Fruit fly (Drosophila melanogaster): ENCODE data around the gene CapaR.
A peak's percentile ranks its signal among the peaks of the same experiment; 100 is the strongest.

Gene CapaR

dm6 chr3L:21536857-21537256, 25.1 kb downstream of the CapaR start, which contains the start of gene Rpn10 (continued):
- TF ChIP-seq zen (tag; optimal IDR thresholded peaks at IDR 0.05) (peak; percentile 45), Lim3 (GFP tag; IDR thresholded peaks at IDR 0.05) (no peak), CG17361 (GFP tag; IDR thresholded peaks at IDR 0.05) (peak; percentile 47; the same call in 1 of the 3 replicates), Antp (GFP tag; optimal IDR thresholded peaks at IDR 0.05) (peak; percentile 29), usp (GFP tag; optimal IDR thresholded peaks at IDR 0.05) (no peak), CG7372 (GFP tag; IDR thresholded peaks at IDR 0.05) (no peak), CG14667 (GFP tag; IDR thresholded peaks at IDR 0.05) (no peak), CG9876 (GFP tag; optimal IDR thresholded peaks at IDR 0.05) (no peak), Neu2 (GFP tag; optimal IDR thresholded peaks at IDR 0.05; ENCODE audit: borderline replicate concordance) (no peak)

DNA sequence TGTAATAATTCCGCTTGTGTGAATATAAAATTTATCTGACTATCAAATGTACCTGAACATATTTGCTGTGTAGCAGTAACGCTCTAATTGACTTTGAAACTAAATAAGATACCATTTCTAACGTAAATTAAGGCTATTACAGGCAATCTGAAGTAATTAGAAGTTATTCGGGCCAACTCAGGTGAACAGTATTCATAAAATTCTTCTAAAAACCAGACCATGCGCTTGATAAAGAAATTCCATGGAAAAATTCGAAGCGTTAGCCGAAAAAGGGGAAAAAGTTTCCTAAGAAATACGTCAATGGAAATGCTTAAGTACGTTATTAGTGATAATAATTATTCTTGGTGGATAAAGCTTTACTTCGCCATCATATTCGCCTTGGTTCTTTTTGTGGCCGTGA, 27.6 kb downstream of the CapaR start, which contains the start of gene ppk5:
TSS of gene ppk5 (plus strand) at position 301 of the 400 bp plus-strand sequence.
- no peak for TF ChIP-seq wor (GFP tag; IDR thresholded peaks at IDR 0.05)
- TF ChIP-seq NFAT (GFP tag; IDR thresholded peaks at IDR 0.05), result no peak

DNA sequence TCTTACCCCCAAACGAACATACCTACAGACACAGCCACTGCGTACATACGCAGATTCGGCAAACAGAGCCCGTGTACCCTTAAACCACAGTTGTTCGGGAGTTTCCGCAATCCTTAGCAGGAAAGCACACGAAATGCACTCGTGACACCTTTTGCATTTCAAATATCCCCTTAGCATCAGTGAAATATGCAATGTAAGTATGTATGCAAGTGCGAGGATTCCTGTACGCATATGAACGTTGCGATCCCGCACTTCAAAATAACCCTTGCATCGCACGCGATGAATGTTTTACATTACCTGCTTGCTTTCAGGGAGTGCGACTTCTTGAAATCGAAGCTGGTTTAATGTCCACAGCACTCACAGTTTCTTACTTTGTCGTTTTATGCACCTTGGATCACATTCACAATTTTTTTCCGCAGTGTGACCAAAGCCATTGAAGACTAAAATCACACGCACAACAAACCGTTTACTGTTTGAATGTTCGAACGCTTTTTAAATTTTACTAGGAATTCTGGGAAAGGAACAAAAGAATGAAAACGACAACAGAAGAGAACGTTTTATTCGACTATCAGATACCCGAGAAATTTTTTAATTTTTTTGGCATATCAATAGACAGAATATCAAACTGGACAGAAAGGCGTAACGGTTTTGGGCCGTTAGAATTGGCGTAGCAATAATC, 28.6 kb downstream of the CapaR start, which contains the start of gene Mkrn1:
TSS of gene Mkrn1 (minus strand) at position 444 of the 679 bp plus-strand sequence.
- peak; percentile 97 for TF ChIP-seq HLH4C (GFP tag; IDR thresholded peaks at IDR 0.05; ENCODE audit: partially characterized antibody)
- TF ChIP-seq H2.0 (GFP tag; IDR thresholded peaks at IDR 0.05), result no peak
- no peak for TF ChIP-seq da (GFP tag; optimal IDR thresholded peaks at IDR 0.05)
- peak; percentile 34 for TF ChIP-seq Ets65A (GFP tag)
- no peak for TF ChIP-seq CG6175 (GFP tag; IDR thresholded peaks at IDR 0.05)
- TF ChIP-seq NK7.1 (GFP tag; optimal IDR thresholded peaks at IDR 0.05), result no peak
- no peak for TF ChIP-seq CG6813 (GFP tag; optimal IDR thresholded peaks at IDR 0.05)
- TF ChIP-seq CG13894 (tag; optimal IDR thresholded peaks at IDR 0.05), result no peak
- TF ChIP-seq tna (GFP tag; IDR thresholded peaks at IDR 0.05; ENCODE audit: partially characterized antibody), result peak; percentile 94
- TF ChIP-seq ara (GFP tag; IDR thresholded peaks at IDR 0.05), result no peak
- peak; percentile 13 for TF ChIP-seq phol (tag; optimal IDR thresholded peaks at IDR 0.05)
- TF ChIP-seq Rx (GFP tag; IDR thresholded peaks at IDR 0.05), result no peak
- no peak for TF ChIP-seq CG7372 (GFP tag; IDR thresholded peaks at IDR 0.05)
- no peak for TF ChIP-seq CG2129 (GFP tag; IDR thresholded peaks at IDR 0.05; ENCODE audit: partially characterized antibody)
- TF ChIP-seq oc (tag; optimal IDR thresholded peaks at IDR 0.05), result no peak
- no peak for TF ChIP-seq Aef1 (GFP tag; IDR thresholded peaks at IDR 0.05)
- TF ChIP-seq MTF-1 (GFP tag; optimal IDR thresholded peaks at IDR 0.05; ENCODE audit: borderline replicate concordance), result no peak
- TF ChIP-seq CG4360 (GFP tag; IDR thresholded peaks at IDR 0.05), result no peak
- no peak for TF ChIP-seq CG8089 (GFP tag; optimal IDR thresholded peaks at IDR 0.05)
- no peak for TF ChIP-seq E2f1 (GFP tag; IDR thresholded peaks at IDR 0.05)
- TF ChIP-seq Hey (tag; optimal IDR thresholded peaks at IDR 0.05), result no peak
- no peak for TF ChIP-seq tap (tag; optimal IDR thresholded peaks at IDR 0.05)
- TF ChIP-seq ssp (GFP tag; IDR thresholded peaks at IDR 0.05), result no peak
- no peak; the same call in 1 of the 2 replicates for TF ChIP-seq CG14667 (GFP tag; IDR thresholded peaks at IDR 0.05)
- TF ChIP-seq CG13287 (GFP tag; IDR thresholded peaks at IDR 0.05; ENCODE audit: partially characterized antibody), result peak; percentile 70
- peak; percentile 43 for TF ChIP-seq CG3995 (GFP tag; optimal IDR thresholded peaks at IDR 0.05)
- no peak for TF ChIP-seq CG11085 (GFP tag; IDR thresholded peaks at IDR 0.05)
- TF ChIP-seq crol (GFP tag; IDR thresholded peaks at IDR 0.05), result no peak
- TF ChIP-seq knrl (GFP tag; IDR thresholded peaks at IDR 0.05; ENCODE audit: partially characterized antibody), result peak; percentile 58; the same call in 2 of the 3 replicates
- no peak for TF ChIP-seq eyg (GFP tag; optimal IDR thresholded peaks at IDR 0.05)
- TF ChIP-seq CG13424 (tag; optimal IDR thresholded peaks at IDR 0.05), result no peak
- TF ChIP-seq CG2712 (tag; optimal IDR thresholded peaks at IDR 0.05), result peak; percentile 65
- TF ChIP-seq grau (tag; optimal IDR thresholded peaks at IDR 0.05), result no peak
- no peak for TF ChIP-seq lmd (GFP tag; IDR thresholded peaks at IDR 0.05)
- TF ChIP-seq chif (GFP tag; optimal IDR thresholded peaks at IDR 0.05), result no peak
- no peak for TF ChIP-seq sd (tag; optimal IDR thresholded peaks at IDR 0.05)
- TF ChIP-seq CG2678 (tag; optimal IDR thresholded peaks at IDR 0.05), result no peak
- TF ChIP-seq Tbp (GFP tag; optimal IDR thresholded peaks at IDR 0.05), result no peak

All from whole organism, embryonic.